Worm (Caenorhabditis elegans): ENCODE results near the gene alg-3.

The alg-3 gene

DNA sequence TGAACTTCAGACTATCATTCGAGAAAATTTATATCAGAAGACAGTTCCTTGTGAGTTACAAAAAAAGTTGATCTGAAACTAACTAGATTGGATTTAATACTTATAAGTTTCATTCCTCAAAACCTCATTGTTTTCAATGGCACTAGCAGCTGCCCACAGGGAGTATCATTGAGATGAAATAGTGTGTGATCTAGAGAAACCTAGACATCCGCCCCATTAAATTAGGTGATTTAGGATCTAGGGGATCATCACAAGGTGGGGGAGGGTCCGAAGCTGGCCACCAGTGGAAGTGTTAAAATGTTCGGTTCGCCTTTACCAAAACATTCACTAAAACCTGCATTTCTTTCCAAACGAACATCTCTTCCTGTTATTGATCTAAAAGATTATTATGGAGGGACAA is 12.4 kb downstream of the alg-3 start:
- TF ChIP-seq snpc-4 (tag; optimal IDR thresholded peaks at IDR 0.05) (no peak), mab-5 (tag; optimal IDR thresholded peaks at IDR 0.05) (no peak), unc-62 (GFP tag; optimal IDR thresholded peaks at IDR 0.05) (no peak), lin-13 (tag; optimal IDR thresholded peaks at IDR 0.05) (no peak), ceh-43 (GFP tag; optimal IDR thresholded peaks at IDR 0.05) (no peak), hlh-1 (tag; optimal IDR thresholded peaks at IDR 0.05) (peak; percentile 14)

- TF ChIP-seq nhr-12 (tag; optimal IDR thresholded peaks at IDR 0.05) (no peak), M03D4.4 (tag; optimal IDR thresholded peaks at IDR 0.05) (no peak), ceh-39 (tag; optimal IDR thresholded peaks at IDR 0.05) (peak; percentile 1), ces-1 (GFP tag; optimal IDR thresholded peaks at IDR 0.05) (peak; percentile 98), zip-8 (tag; optimal IDR thresholded peaks at IDR 0.05) (peak; percentile 69), cnd-1 (tag; optimal IDR thresholded peaks at IDR 0.05) (peak; percentile 34), mls-2 (tag; optimal IDR thresholded peaks at IDR 0.05) (peak; percentile 30), nhr-2 (tag; optimal IDR thresholded peaks at IDR 0.05) (peak; percentile 99), pha-4 (tag; optimal IDR thresholded peaks at IDR 0.05) (no peak)
Measured at ce11 chrIV:11717094-11717876, 13.2 kb downstream of the alg-3 start.

DNA sequence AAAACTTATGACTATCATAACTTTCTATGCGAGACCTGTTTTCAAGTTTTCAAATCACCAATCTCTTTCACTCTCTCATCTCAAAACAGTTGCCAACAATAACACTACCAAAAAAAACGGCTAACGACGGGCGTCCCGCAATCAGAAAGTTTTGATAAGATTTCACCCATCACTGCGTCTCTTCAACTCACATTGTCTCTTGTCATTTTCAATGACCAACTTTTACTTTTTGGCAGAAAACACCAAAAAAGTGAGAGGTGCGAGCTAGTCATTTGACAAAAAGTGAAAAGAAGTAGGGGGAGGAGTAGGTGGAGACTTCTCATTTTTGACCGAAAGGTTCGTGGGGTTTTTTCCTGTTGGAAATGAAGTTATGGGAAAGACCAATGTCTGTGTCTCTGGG is 14.6 kb downstream of the alg-3 start:
- TF ChIP-seq hlh-1 (tag; optimal IDR thresholded peaks at IDR 0.05) (no peak), blmp-1 (tag; optimal IDR thresholded peaks at IDR 0.05) (peak; percentile 47)

DNA sequence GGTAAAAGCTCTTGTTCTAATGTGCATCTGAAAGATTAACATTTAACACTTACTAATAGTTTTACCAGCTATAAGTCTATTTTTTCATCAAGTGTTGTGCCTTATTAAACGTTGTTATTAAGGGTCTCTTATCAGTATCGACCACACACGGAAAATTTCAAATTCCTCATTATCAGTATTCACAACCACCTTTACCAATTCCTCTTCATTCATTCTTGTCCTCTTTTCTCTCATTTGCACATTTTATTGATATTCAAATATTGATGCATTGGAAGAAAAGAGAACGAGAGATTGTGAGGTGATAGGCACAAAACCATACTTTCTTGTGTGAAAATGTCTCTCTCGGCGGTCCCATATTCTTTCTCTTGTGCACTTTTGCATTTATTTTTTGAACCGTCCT is 17.8 kb downstream of the alg-3 start:
- no peak for TF ChIP-seq nhr-76 (tag; optimal IDR thresholded peaks at IDR 0.05)
- TF ChIP-seq ztf-11 (tag; optimal IDR thresholded peaks at IDR 0.05): no peak
- TF ChIP-seq nhr-12 (tag; optimal IDR thresholded peaks at IDR 0.05): no peak
- TF ChIP-seq sptf-1 (tag; optimal IDR thresholded peaks at IDR 0.05): no peak
- TF ChIP-seq tbx-8 (GFP tag; optimal IDR thresholded peaks at IDR 0.05): no peak
- TF ChIP-seq drap-1 (GFP tag; optimal IDR thresholded peaks at IDR 0.05): no peak
- no peak for TF ChIP-seq unc-62 (GFP tag; optimal IDR thresholded peaks at IDR 0.05)

DNA sequence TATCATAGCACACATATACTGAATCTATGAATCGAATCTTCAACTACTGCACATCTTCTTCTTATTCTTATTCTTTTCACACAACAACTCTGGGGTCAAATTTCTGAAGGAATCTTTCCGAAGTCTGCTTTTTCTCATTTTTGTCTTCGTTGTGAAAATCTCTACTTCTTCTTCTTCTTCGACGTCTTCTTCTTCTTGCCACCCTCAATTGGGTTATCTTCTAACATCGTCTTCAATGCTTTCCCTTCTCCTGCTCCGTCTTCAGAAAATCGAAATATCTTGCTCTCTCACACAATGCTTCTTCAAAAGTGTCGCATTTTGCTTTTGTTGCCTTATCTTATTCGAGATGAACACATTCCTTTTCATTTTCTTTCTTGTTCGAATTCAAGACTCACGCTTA is 19.2 kb downstream of the alg-3 start:
- TF ChIP-seq ham-2 (GFP tag; optimal IDR thresholded peaks at IDR 0.05): no peak
- TF ChIP-seq nhr-76 (tag; optimal IDR thresholded peaks at IDR 0.05): no peak
- peak; percentile 94 for TF ChIP-seq ces-1 (GFP tag; optimal IDR thresholded peaks at IDR 0.05)

ce11 chrIV:11735025-11735424 is 31.0 kb downstream of the alg-3 start, which contains the start of gene K01A6.6:
K01A6.6 (plus strand) TSS chrIV:11735325.
- TF ChIP-seq elt-1 (tag; optimal IDR thresholded peaks at IDR 0.05; ENCODE audit: borderline replicate concordance, insufficient read depth) (no peak), unc-120 (tag; optimal IDR thresholded peaks at IDR 0.05; ENCODE audit: poor library complexity, severe bottlenecking) (no peak), sem-2 (GFP tag; optimal IDR thresholded peaks at IDR 0.05) (no peak), unc-62 (GFP tag; optimal IDR thresholded peaks at IDR 0.05) (no peak), nhr-76 (tag; optimal IDR thresholded peaks at IDR 0.05) (no peak), ztf-11 (tag; optimal IDR thresholded peaks at IDR 0.05) (no peak), hlh-1 (tag; optimal IDR thresholded peaks at IDR 0.05) (no peak), lsy-2 (tag; optimal IDR thresholded peaks at IDR 0.05) (no peak), snpc-4 (tag; optimal IDR thresholded peaks at IDR 0.05) (no peak)

DNA sequence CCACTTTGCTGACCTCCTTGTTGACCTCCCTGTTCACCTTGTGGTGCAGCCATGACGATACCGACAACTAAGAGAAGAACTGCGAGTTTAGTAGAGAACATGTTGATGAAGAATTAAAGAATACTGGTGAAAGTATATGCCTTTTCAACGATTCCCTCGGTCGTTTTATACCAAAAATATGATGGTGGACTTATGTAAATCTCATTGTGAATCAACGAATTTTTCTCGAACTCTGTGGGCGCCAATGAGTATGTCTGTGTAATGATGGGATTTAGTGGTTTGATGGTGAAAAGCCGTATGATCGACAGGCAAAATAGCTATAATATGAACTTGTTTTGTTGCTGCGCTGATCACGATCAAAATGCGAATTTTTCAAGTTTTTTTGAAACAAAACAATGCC is 33.2 kb downstream of the alg-3 start, which contains the start of gene K01A6.8:
K01A6.8 (minus strand) TSS at position 101 of the 400 bp plus-strand sequence.
- TF ChIP-seq sem-2 (GFP tag; optimal IDR thresholded peaks at IDR 0.05) (no peak), nhr-76 (tag; optimal IDR thresholded peaks at IDR 0.05) (no peak)

Data from whole organism, mixed stage, embryonic.